Fruit fly (Drosophila melanogaster) whole organism, embryonic: Measurements from ENCODE around the gene dia.

ENCODE experiments used
- Atf6 ChIP-seq: fragments of 200-800 bp; sonication (Bioruptor generic); IDR thresholded peaks from 2 replicates; pipeline ENCODE4 v1.3.6; 2022; ENCODE audit warnings: missing biosample characterization, missing genetic modification characterization
- B-H2 ChIP-seq: fragments of 200-800 bp; sonication (Bioruptor generic); optimal IDR thresholded peaks from 2 replicates; lab custom pipeline; 2018; ENCODE audit warnings: missing biosample characterization, mild to moderate bottlenecking, missing genetic modification characterization
- CG10431 ChIP-seq: fragments of 200-800 bp; sonication (Bioruptor generic); optimal IDR thresholded peaks from 3 replicates; lab custom pipeline; 2018; ENCODE audit warnings: missing biosample characterization, mild to moderate bottlenecking, missing genetic modification characterization
- CG10565 ChIP-seq: fragments of 200-800 bp; sonication (Bioruptor generic); optimal IDR thresholded peaks from 3 replicates; lab custom pipeline; 2016; ENCODE audit warnings: missing biosample characterization, mild to moderate bottlenecking, missing genetic modification characterization
- CG11696 ChIP-seq: fragments of 200-800 bp; sonication (Bioruptor generic); IDR thresholded peaks from 2 replicates; pipeline ENCODE4 v1.3.6; 2022; ENCODE audit warnings: missing biosample characterization, missing genetic modification characterization
- CG12071 ChIP-seq: fragments of 200-800 bp; sonication (Bioruptor generic); optimal IDR thresholded peaks from 3 replicates; lab custom pipeline; 2018; ENCODE audit warnings: missing biosample characterization, mild to moderate bottlenecking, missing genetic modification characterization
- CG13624 ChIP-seq: fragments of 200-800 bp; sonication (Bioruptor generic); optimal IDR thresholded peaks from 2 replicates; lab custom pipeline; 2016; ENCODE audit warnings: missing biosample characterization, missing genetic modification characterization
- CG15011 ChIP-seq: fragments of 200-800 bp; sonication (Bioruptor generic); optimal IDR thresholded peaks from 3 replicates; lab custom pipeline; 2018; ENCODE audit warnings: missing biosample characterization, mild to moderate bottlenecking, missing genetic modification characterization
- CG15073 ChIP-seq: fragments of 200-800 bp; sonication (Bioruptor generic); optimal IDR thresholded peaks from 2 replicates; lab custom pipeline; 2016; ENCODE audit warnings: missing biosample characterization, missing genetic modification characterization
- CG15696 ChIP-seq: fragments of 200-800 bp; sonication (Bioruptor generic); optimal IDR thresholded peaks from 2 replicates; lab custom pipeline; 2019; ENCODE audit warnings: missing biosample characterization, mild to moderate bottlenecking, missing genetic modification characterization, moderate library complexity
- CG16779 ChIP-seq: fragments of 200-800 bp; sonication (Bioruptor generic); IDR thresholded peaks from 2 replicates; pipeline ENCODE4 v1.3.6; 2022; ENCODE audit warnings: missing biosample characterization, missing genetic modification characterization
- CG17829 ChIP-seq: fragments of 200-800 bp; optimal IDR thresholded peaks from 2 replicates; lab custom pipeline; 2019; ENCODE audit warnings: missing biosample characterization, mild to moderate bottlenecking, missing genetic modification characterization, moderate library complexity
- CG18476 ChIP-seq: fragments of 200-800 bp; sonication (Bioruptor generic); optimal IDR thresholded peaks from 2 replicates; lab custom pipeline; 2016; ENCODE audit warnings: missing biosample characterization, mild to moderate bottlenecking, missing genetic modification characterization
- CG32767 ChIP-seq: fragments of 200-800 bp; sonication (Bioruptor generic); IDR thresholded peaks from 2 replicates; pipeline ENCODE4 v1.3.6; 2022; ENCODE audit warnings: missing biosample characterization, missing genetic modification characterization
- CG42726 ChIP-seq: fragments of 200-800 bp; sonication (Bioruptor generic); IDR thresholded peaks from 2 replicates; pipeline ENCODE4 v1.3.6; 2022; ENCODE audit warnings: missing biosample characterization, missing genetic modification characterization; ENCODE audit not compliant: partially characterized antibody
- CG9609 ChIP-seq: fragments of 200-800 bp; sonication (Bioruptor generic); optimal IDR thresholded peaks from 3 replicates; lab custom pipeline; 2016; ENCODE audit warnings: missing biosample characterization, missing genetic modification characterization
- Chrac-16 ChIP-seq: fragments of 200-800 bp; sonication (Bioruptor generic); optimal IDR thresholded peaks from 3 replicates; lab custom pipeline; 2016; ENCODE audit warnings: missing biosample characterization, missing genetic modification characterization
- CrebB ChIP-seq: fragments of 200-800 bp; sonication (Bioruptor generic); optimal IDR thresholded peaks from 3 replicates; lab custom pipeline; 2018; ENCODE audit warnings: missing biosample characterization, mild to moderate bottlenecking, missing genetic modification characterization
- Dll ChIP-seq: fragments of 200-800 bp; sonication (Bioruptor generic); IDR thresholded peaks from 4 replicates; pipeline ENCODE4 v1.3.6; 2022; ENCODE audit warnings: missing biosample characterization, missing genetic modification characterization; ENCODE audit not compliant: partially characterized antibody
- Hey ChIP-seq: fragments of 200-800 bp; sonication (Bioruptor generic); optimal IDR thresholded peaks from 3 replicates; lab custom pipeline; 2018; ENCODE audit warnings: missing biosample characterization, mild to moderate bottlenecking, missing genetic modification characterization
- HmgZ ChIP-seq: fragments of 200-800 bp; sonication (Bioruptor generic); optimal IDR thresholded peaks from 2 replicates; lab custom pipeline; 2018; ENCODE audit warnings: missing biosample characterization, mild to moderate bottlenecking, missing genetic modification characterization
- MBD-R2 ChIP-seq: fragments of 200-800 bp; sonication (Bioruptor generic); IDR thresholded peaks from 2 replicates; pipeline ENCODE4 v1.3.6; 2022; ENCODE audit warnings: missing biosample characterization, missing genetic modification characterization
- Nf-YA ChIP-seq: fragments of 200-800 bp; sonication (Bioruptor generic); IDR thresholded peaks from 2 replicates; pipeline ENCODE4 v1.3.6; 2022; ENCODE audit warnings: missing biosample characterization, missing genetic modification characterization
- Pdp1 ChIP-seq, 2 experiments: fragments of 200-800 bp; sonication (Bioruptor generic); optimal IDR thresholded peaks; 3 replicates each; lab custom pipeline; 2016; ENCODE audit warnings: missing biosample characterization in 2 of 2, missing genetic modification characterization in 2 of 2, mild to moderate bottlenecking in 1 of 2, moderate library complexity in 1 of 2
- Ptx1 ChIP-seq: fragments of 200-800 bp; sonication (Bioruptor generic); IDR thresholded peaks from 2 replicates; pipeline ENCODE4 v1.3.6; 2022; ENCODE audit warnings: missing biosample characterization, missing genetic modification characterization
- Sox100B ChIP-seq: fragments of 200-800 bp; sonication (Bioruptor generic); optimal IDR thresholded peaks from 3 replicates; lab custom pipeline; 2018; ENCODE audit warnings: missing biosample characterization, mild to moderate bottlenecking, missing genetic modification characterization
- Sry-δ ChIP-seq: fragments of 200-800 bp; sonication (Bioruptor generic); optimal IDR thresholded peaks from 2 replicates; lab custom pipeline; 2016; ENCODE audit warnings: missing biosample characterization, missing genetic modification characterization
- Taf1 ChIP-seq: fragments of 200-800 bp; sonication (Bioruptor generic); IDR thresholded peaks from 2 replicates; pipeline ENCODE4 v1.3.6; 2022; ENCODE audit warnings: missing biosample characterization, missing genetic modification characterization
- Trl ChIP-seq, 3 experiments: fragments of >200 bp in 2 of 3; fragments of 200-800 bp in 1 of 3; sonication (Bioruptor generic) in 1 of 3; optimal IDR thresholded peaks; 2 replicates in 1 of 3; 3 replicates in 2 of 3; lab custom pipeline; 2016 to 2017; ENCODE audit warnings: missing biosample characterization in 1 of 3, missing genetic modification characterization in 1 of 3
- ap ChIP-seq: fragments of 200-800 bp; sonication (Bioruptor generic); IDR thresholded peaks from 2 replicates; pipeline ENCODE4 v1.3.6; 2022; ENCODE audit warnings: missing biosample characterization, missing genetic modification characterization
- bab2 ChIP-seq: fragments of 200-800 bp; sonication (Bioruptor generic); optimal IDR thresholded peaks from 2 replicates; lab custom pipeline; 2016; ENCODE audit warnings: missing biosample characterization, missing genetic modification characterization
- corto ChIP-seq: fragments of 200-800 bp; sonication (Bioruptor generic); optimal IDR thresholded peaks from 2 replicates; lab custom pipeline; 2016; ENCODE audit warnings: missing biosample characterization, mild to moderate bottlenecking, missing genetic modification characterization, moderate library complexity
- croc ChIP-seq: fragments of 200-800 bp; sonication (Bioruptor generic); conservative IDR thresholded peaks from 3 replicates; pipeline ENCODE4 v1.3.6; 2022; ENCODE audit warnings: missing biosample characterization, missing genetic modification characterization
- crp ChIP-seq, 2 experiments: fragments of 200-800 bp; sonication (Bioruptor generic); optimal IDR thresholded peaks; 2 replicates in 1 of 2; 3 replicates in 1 of 2; lab custom pipeline; 2017; ENCODE audit warnings: missing biosample characterization in 2 of 2, missing genetic modification characterization in 2 of 2, mild to moderate bottlenecking in 1 of 2, moderate library complexity in 1 of 2
- dati ChIP-seq: fragments of 200-800 bp; sonication (Bioruptor generic); IDR thresholded peaks from 2 replicates; pipeline ENCODE4 v1.3.6; 2022; ENCODE audit warnings: missing biosample characterization, missing genetic modification characterization
- fd3F ChIP-seq: fragments of 200-800 bp; sonication (Bioruptor generic); optimal IDR thresholded peaks from 2 replicates; lab custom pipeline; 2018; ENCODE audit warnings: missing biosample characterization, mild to moderate bottlenecking, missing genetic modification characterization, moderate library complexity
- her ChIP-seq: fragments of 200-800 bp; sonication (Bioruptor generic); optimal IDR thresholded peaks from 2 replicates; lab custom pipeline; 2016; ENCODE audit warnings: missing biosample characterization, missing genetic modification characterization
- ind ChIP-seq: fragments of 200-800 bp; sonication (Bioruptor generic); optimal IDR thresholded peaks from 3 replicates; lab custom pipeline; 2016; ENCODE audit warnings: missing biosample characterization, missing genetic modification characterization
- insv ChIP-seq, 2 experiments: fragments of 200-800 bp; sonication (Bioruptor generic); optimal IDR thresholded peaks; 3 replicates each; lab custom pipeline; 2016 to 2018; ENCODE audit warnings: missing biosample characterization in 2 of 2, missing genetic modification characterization in 2 of 2
- jigr1 ChIP-seq: fragments of 200-800 bp; sonication (Bioruptor generic); IDR thresholded peaks from 3 replicates; pipeline ENCODE4 v1.3.6; 2022; ENCODE audit warnings: missing biosample characterization, missing genetic modification characterization
- lbe ChIP-seq: fragments of 200-800 bp; sonication (Bioruptor generic); optimal IDR thresholded peaks from 2 replicates; lab custom pipeline; 2016; ENCODE audit warnings: missing biosample characterization, mild to moderate bottlenecking, missing genetic modification characterization
- maf-S ChIP-seq: fragments of 200-800 bp; sonication (Bioruptor generic); optimal IDR thresholded peaks from 2 replicates; lab custom pipeline; 2016; ENCODE audit warnings: missing biosample characterization, missing genetic modification characterization
- repo ChIP-seq: fragments of 200-800 bp; sonication (Bioruptor generic); optimal IDR thresholded peaks from 2 replicates; lab custom pipeline; 2016; ENCODE audit warnings: missing biosample characterization, missing genetic modification characterization
- scrt ChIP-seq: fragments of 200-800 bp; sonication (Bioruptor generic); optimal IDR thresholded peaks from 2 replicates; lab custom pipeline; 2018; ENCODE audit warnings: missing biosample characterization, mild to moderate bottlenecking, missing genetic modification characterization, moderate library complexity
- sisA ChIP-seq: fragments of 200-800 bp; sonication (Bioruptor generic); IDR thresholded peaks from 2 replicates; pipeline ENCODE4 v1.3.6; 2022; ENCODE audit warnings: missing biosample characterization, missing genetic modification characterization
- sug ChIP-seq: fragments of 200-800 bp; optimal IDR thresholded peaks from 2 replicates; lab custom pipeline; 2019; ENCODE audit warnings: missing biosample characterization, mild to moderate bottlenecking, missing genetic modification characterization, moderate library complexity
- tap ChIP-seq: fragments of 200-800 bp; optimal IDR thresholded peaks from 3 replicates; lab custom pipeline; 2019; ENCODE audit warnings: missing biosample characterization, mild to moderate bottlenecking, missing genetic modification characterization, moderate library complexity
- tio ChIP-seq: fragments of 200-800 bp; sonication (Bioruptor generic); optimal IDR thresholded peaks from 2 replicates; lab custom pipeline; 2017; ENCODE audit warnings: missing biosample characterization, missing genetic modification characterization, inconsistent platforms
- wor ChIP-seq: fragments of 200-800 bp; sonication (Bioruptor generic); IDR thresholded peaks from 2 replicates; pipeline ENCODE4 v1.3.6; 2022; ENCODE audit warnings: missing biosample characterization, missing genetic modification characterization

The dia gene

DNA sequence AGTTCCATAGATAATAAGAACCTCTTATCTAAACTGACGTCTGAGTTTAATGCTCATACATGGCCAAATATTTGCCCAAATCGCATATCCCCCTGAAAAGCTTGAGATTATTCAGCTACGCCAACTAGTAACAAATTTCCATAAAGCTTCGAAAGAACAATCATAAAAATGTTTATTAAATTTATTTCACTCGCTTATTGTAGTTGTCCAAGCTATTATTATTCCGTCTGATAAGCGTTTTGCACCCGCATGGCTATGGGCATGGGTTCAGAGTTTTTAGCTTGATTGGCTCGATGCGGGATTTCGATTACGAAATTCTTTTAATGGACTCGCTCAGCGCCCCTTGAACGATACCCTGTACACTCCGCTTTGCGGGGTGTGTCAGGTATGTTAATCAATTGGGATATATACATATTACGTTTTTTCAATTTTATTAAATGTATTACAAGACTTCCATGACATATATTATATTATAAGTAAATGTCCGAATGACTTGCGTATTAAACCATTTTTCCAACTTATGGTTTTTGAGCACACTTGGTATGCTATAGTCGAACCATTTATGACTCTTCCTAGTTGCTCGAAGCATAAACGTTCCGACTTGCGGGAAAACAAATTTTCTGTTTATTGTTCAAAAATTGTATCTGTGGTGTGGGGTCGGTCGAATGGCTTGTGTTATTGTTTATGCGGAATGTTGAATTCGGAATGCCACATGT, 47.8 kb downstream of the dia start (continued):
- TF ChIP-seq CG10431 (GFP tag; lab: Kevin White, UChicago) (peak; percentile 77), Dll (peak; percentile 64; the same call in 2 of the 4 replicates), Chrac-16 (GFP tag; lab: Kevin White, UChicago) (peak; percentile 95), CG10565 (GFP tag; lab: Kevin White, UChicago) (peak; percentile 52), CG17829 (tag; lab: Kevin White, UChicago) (peak; percentile 96), CG12071 (peak; percentile 92), CG11696 (GFP tag; lab: Robert Waterston, UW) (peak; percentile 81), her (GFP tag; lab: Kevin White, UChicago) (peak; percentile 19), jigr1 (GFP tag; lab: Robert Waterston, UW) (peak; percentile 90), CG18476 (peak; percentile 88), Atf6 (peak; percentile 98), CG13624 (peak; percentile 66), CG15073 (GFP tag; lab: Kevin White, UChicago) (peak; percentile 57), CG42726 (GFP tag; lab: Robert Waterston, UW) (no peak), bab2 (GFP tag; lab: Kevin White, UChicago) (peak; percentile 86), lbe (GFP tag; lab: Kevin White, UChicago) (peak; percentile 18), maf-S (GFP tag; lab: Kevin White, UChicago) (peak; percentile 76), croc (peak; percentile 91), sug (tag; lab: Kevin White, UChicago) (peak; percentile 93), Sox100B (GFP tag; lab: Kevin White, UChicago) (peak; percentile 92), tap (tag; lab: Kevin White, UChicago) (peak; percentile 95), tio (GFP tag; lab: Kevin White, UChicago) (peak; percentile 94), ap (GFP tag; lab: Robert Waterston, UW) (peak; percentile 94), Taf1 (GFP tag; lab: Robert Waterston, UW) (peak; percentile 85), CG15011 (GFP tag; lab: Kevin White, UChicago) (peak; percentile 94), repo (GFP tag; lab: Kevin White, UChicago) (peak; percentile 21), wor (peak; percentile 92), CrebB (tag; lab: Kevin White, UChicago) (peak; percentile 92), Ptx1 (peak; percentile 98), MBD-R2 (GFP tag; lab: Robert Waterston, UW) (peak; percentile 85), Hey (peak; percentile 63), dati (GFP tag; lab: Robert Waterston, UW) (peak; percentile 71), corto (GFP tag; lab: Kevin White, UChicago) (peak; percentile 11), Trl (optimal IDR thresholded peaks at IDR 0.05; lab: Kevin White, UChicago) (no peak), Trl (GFP tag; optimal IDR thresholded peaks at IDR 0.05; lab: Kevin White, UChicago) (peak; percentile 54), HmgZ (tag; lab: Kevin White, UChicago) (peak; percentile 97), CG32767 (GFP tag; lab: Robert Waterston, UW) (peak; percentile 95), insv (GFP tag; optimal IDR thresholded peaks at IDR 0.05; lab: Kevin White, UChicago) (peak in 1 of 2 experiments; percentile 54), Pdp1 (GFP tag; optimal IDR thresholded peaks at IDR 0.05; lab: Kevin White, UChicago) (peak; percentile 64 to 83), Nf-YA (GFP tag; lab: Robert Waterston, UW) (peak; percentile 87), fd3F (GFP tag; lab: Kevin White, UChicago) (peak; percentile 92), scrt (peak; percentile 89), crp (GFP tag; optimal IDR thresholded peaks at IDR 0.05; lab: Kevin White, UChicago) (peak in 1 of 2 experiments; percentile 55), CG9609 (GFP tag; lab: Kevin White, UChicago) (peak; percentile 57), sisA (peak; percentile 92), B-H2 (GFP tag; lab: Kevin White, UChicago) (peak; percentile 81), CG15696 (tag; lab: Kevin White, UChicago) (peak; percentile 84), Sry-δ (GFP tag; lab: Kevin White, UChicago) (peak; percentile 37), ind (peak; percentile 94), CG16779 (GFP tag; lab: Robert Waterston, UW) (peak; percentile 72; the same call in 1 of the 2 replicates)
